Fruit fly (Drosophila melanogaster): ENCODE data around the gene CG5614.
A peak's percentile ranks its signal among the peaks of the same experiment; 100 is the strongest.

CG5614 gene

dm6 chr3R:15794258-15794727 lies 14.7 kb downstream of the CG5614 start (continued):
- TF ChIP-seq vnd (GFP tag; IDR thresholded peaks at IDR 0.05; ENCODE audit: partially characterized antibody) (no peak), emc (GFP tag; optimal IDR thresholded peaks at IDR 0.05) (peak; percentile 12), Mrtf (GFP tag; IDR thresholded peaks at IDR 0.05) (no peak), CG1647 (GFP tag; optimal IDR thresholded peaks at IDR 0.05) (peak; percentile 28), nau (GFP tag; optimal IDR thresholded peaks at IDR 0.05) (peak; percentile 1), D (optimal IDR thresholded peaks at IDR 0.05) (no peak), D (GFP tag; optimal IDR thresholded peaks at IDR 0.05) (peak; percentile 5), CG2889 (GFP tag; IDR thresholded peaks at IDR 0.05) (no peak), CG1603 (tag; optimal IDR thresholded peaks at IDR 0.05) (no peak), Lim3 (GFP tag; IDR thresholded peaks at IDR 0.05) (no peak), mirr (GFP tag; optimal IDR thresholded peaks at IDR 0.05) (peak; percentile 65), da (GFP tag; optimal IDR thresholded peaks at IDR 0.05) (peak; percentile 22), ab (GFP tag; optimal IDR thresholded peaks at IDR 0.05) (no peak), CG11398 (GFP tag; optimal IDR thresholded peaks at IDR 0.05) (peak; percentile 39), zfh1 (GFP tag; IDR thresholded peaks at IDR 0.05) (0 out of 3 replicates have a peak, but pooled peaks have one; percentile 32), CG13123 (GFP tag; optimal IDR thresholded peaks at IDR 0.05) (peak; percentile 62), abd-A (tag; optimal IDR thresholded peaks at IDR 0.05) (no peak), jumu (GFP tag; optimal IDR thresholded peaks at IDR 0.05) (no peak), CG4404 (GFP tag; IDR thresholded peaks at IDR 0.05) (no peak), CG1792 (GFP tag; optimal IDR thresholded peaks at IDR 0.05) (peak; percentile 3), CG9727 (GFP tag; optimal IDR thresholded peaks at IDR 0.05) (peak; percentile 42), CG2678 (tag; optimal IDR thresholded peaks at IDR 0.05) (no peak), gsb (GFP tag; IDR thresholded peaks at IDR 0.05) (no peak), CrebB (tag; optimal IDR thresholded peaks at IDR 0.05) (no peak), tup (GFP tag; optimal IDR thresholded peaks at IDR 0.05) (no peak), ems (GFP tag; optimal IDR thresholded peaks at IDR 0.05) (peak; percentile 29), CHES-1-like (GFP tag; optimal IDR thresholded peaks at IDR 0.05) (peak; percentile 67), jing (GFP tag; optimal IDR thresholded peaks at IDR 0.05) (no peak), wdn (GFP tag; IDR thresholded peaks at IDR 0.05) (no peak), cato (GFP tag; optimal IDR thresholded peaks at IDR 0.05; ENCODE audit: borderline replicate concordance) (no peak), CG12155 (GFP tag; optimal IDR thresholded peaks at IDR 0.05) (peak; percentile 5), CG14667 (GFP tag; IDR thresholded peaks at IDR 0.05) (no peak), NK7.1 (GFP tag; optimal IDR thresholded peaks at IDR 0.05) (peak; percentile 15), Hmx (GFP tag; optimal IDR thresholded peaks at IDR 0.05) (no peak), grau (tag; optimal IDR thresholded peaks at IDR 0.05) (peak; percentile 16), scrt (GFP tag; optimal IDR thresholded peaks at IDR 0.05) (no peak), bsh (GFP tag; optimal IDR thresholded peaks at IDR 0.05) (peak in 1 of 2 experiments; percentile 25), bowl (GFP tag; IDR thresholded peaks at IDR 0.05) (no peak), GATAe (GFP tag; conservative IDR thresholded peaks at IDR 0.05) (no peak), CG18476 (GFP tag; optimal IDR thresholded peaks at IDR 0.05) (no peak), CG3281 (GFP tag; optimal IDR thresholded peaks at IDR 0.05) (peak; percentile 49), CG11456 (GFP tag; IDR thresholded peaks at IDR 0.05) (0 out of 3 replicates have a peak, but pooled peaks have one; percentile 4), ranshi (GFP tag; IDR thresholded peaks at IDR 0.05) (peak; percentile 35; the same call in 1 of the 2 replicates), Xrp1 (GFP tag; IDR thresholded peaks at IDR 0.05) (peak; percentile 52; the same call in 1 of the 2 replicates), Sry-δ (GFP tag; optimal IDR thresholded peaks at IDR 0.05) (peak; percentile 8), kay (GFP tag; optimal IDR thresholded peaks at IDR 0.05) (no peak), kni (GFP tag; optimal IDR thresholded peaks at IDR 0.05) (peak; percentile 72), caup (GFP tag; optimal IDR thresholded peaks at IDR 0.05; ENCODE audit: severe bottlenecking) (peak; percentile 45), Meics (GFP tag; optimal IDR thresholded peaks at IDR 0.05) (peak; percentile 48), gro (GFP tag; optimal IDR thresholded peaks at IDR 0.05) (peak; percentile 55), dmrt99B (tag; optimal IDR thresholded peaks at IDR 0.05) (no peak)

Measured in whole organism, embryonic.